Fruit fly (Drosophila melanogaster) whole organism, adult: ENCODE data around the gene Snx6.

Experiments used
- CG11617 ChIP-seq: fragments of 200-800 bp; sonication (Bioruptor generic); optimal IDR thresholded peaks from 2 replicates; lab custom pipeline; 2017; ENCODE audit warnings: mild to moderate bottlenecking, missing biosample characterization, missing genetic modification reagents, missing genetic modification characterization
- CG12768 ChIP-seq: fragments of 200-800 bp; sonication (Bioruptor generic); optimal IDR thresholded peaks from 2 replicates; lab custom pipeline; 2017; ENCODE audit warnings: missing biosample characterization, missing genetic modification characterization, mild to moderate bottlenecking, moderate library complexity, missing genetic modification reagents
- CG14711 ChIP-seq: fragments of 200-800 bp; sonication (Bioruptor generic); optimal IDR thresholded peaks from 2 replicates; lab custom pipeline; 2018; ENCODE audit warnings: missing biosample characterization, mild to moderate bottlenecking, missing genetic modification characterization, moderate library complexity
- CG1620 ChIP-seq: fragments of 200-800 bp; sonication (Bioruptor generic); optimal IDR thresholded peaks from 2 replicates; lab custom pipeline; 2016; ENCODE audit warnings: missing biosample characterization, missing genetic modification characterization
- CG33017 ChIP-seq: fragments of 200-800 bp; sonication (Bioruptor generic); optimal IDR thresholded peaks from 2 replicates; lab custom pipeline; 2018; ENCODE audit warnings: missing biosample characterization, mild to moderate bottlenecking, missing genetic modification characterization, moderate library complexity
- CG5204 ChIP-seq: fragments of 200-800 bp; sonication (Bioruptor generic); optimal IDR thresholded peaks from 2 replicates; lab custom pipeline; 2016; ENCODE audit warnings: missing biosample characterization, missing genetic modification characterization
- CG7045 ChIP-seq: fragments of 200-800 bp; sonication (Bioruptor generic); optimal IDR thresholded peaks from 2 replicates; lab custom pipeline; 2017; ENCODE audit warnings: missing biosample characterization, mild to moderate bottlenecking, missing genetic modification characterization
- CG7101 ChIP-seq: fragments of 200-800 bp; sonication (Bioruptor generic); optimal IDR thresholded peaks from 2 replicates; lab custom pipeline; 2018; ENCODE audit warnings: missing biosample characterization, mild to moderate bottlenecking, missing genetic modification characterization, moderate library complexity
- Clk ChIP-seq: fragments of 200-800 bp; sonication (Bioruptor generic); optimal IDR thresholded peaks from 2 replicates; lab custom pipeline; 2017; ENCODE audit warnings: missing biosample characterization, missing genetic modification characterization
- Crg-1 ChIP-seq: fragments of 200-800 bp; sonication (Bioruptor generic); optimal IDR thresholded peaks from 2 replicates; lab custom pipeline; 2016; ENCODE audit warnings: missing biosample characterization, missing genetic modification characterization
- Hr96 ChIP-seq: fragments of 200-800 bp; sonication (Bioruptor generic); optimal IDR thresholded peaks from 2 replicates; lab custom pipeline; 2016; ENCODE audit warnings: missing biosample characterization, missing genetic modification characterization
- Mnt ChIP-seq: fragments of 200-800 bp; sonication (Bioruptor generic); optimal IDR thresholded peaks from 2 replicates; lab custom pipeline; 2016; ENCODE audit warnings: missing biosample characterization, mild to moderate bottlenecking, missing genetic modification characterization
- bab1 ChIP-seq: fragments of 200-800 bp; sonication (Bioruptor generic); optimal IDR thresholded peaks from 3 replicates; lab custom pipeline; 2019; ENCODE audit warnings: missing biosample characterization, mild to moderate bottlenecking, missing genetic modification characterization, moderate library complexity
- cic ChIP-seq: fragments of 200-800 bp; sonication (Bioruptor generic); optimal IDR thresholded peaks from 2 replicates; lab custom pipeline; 2017; ENCODE audit warnings: missing biosample characterization, mild to moderate bottlenecking, missing genetic modification characterization, moderate library complexity
- cnc ChIP-seq, 2 experiments: fragments of >200 bp; optimal IDR thresholded peaks; 2 replicates each; lab custom pipeline; 2017
- kay ChIP-seq: fragments of 200-800 bp; sonication (Bioruptor generic); peaks from one replicate; lab custom pipeline; 2016; ENCODE audit warnings: missing biosample characterization, missing genetic modification characterization, borderline replicate concordance
- ovo ChIP-seq: fragments of 200-800 bp; sonication (Bioruptor generic); optimal IDR thresholded peaks from 2 replicates; lab custom pipeline; 2016; ENCODE audit warnings: missing biosample characterization, missing genetic modification characterization
- pad ChIP-seq: fragments of 200-800 bp; sonication (Bioruptor generic); optimal IDR thresholded peaks from 3 replicates; lab custom pipeline; 2017; ENCODE audit warnings: missing biosample characterization, missing genetic modification characterization, mild to moderate bottlenecking, moderate library complexity, missing genetic modification reagents
- tj ChIP-seq: fragments of 200-800 bp; sonication (Bioruptor generic); optimal IDR thresholded peaks from 3 replicates; lab custom pipeline; 2017; ENCODE audit warnings: missing biosample characterization, mild to moderate bottlenecking, missing genetic modification characterization, moderate library complexity
- toe ChIP-seq: fragments of 200-800 bp; sonication (Bioruptor generic); optimal IDR thresholded peaks from 2 replicates; lab custom pipeline; 2016; ENCODE audit warnings: missing biosample characterization, missing genetic modification characterization

Gene Snx6

dm6 chr2L:8241700-8242099, 21.2 kb upstream of the Snx6 start, which contains the start of gene Spn28F:
Gene Spn28F (minus strand): TSS chr2L:8241800.
- TF ChIP-seq CG11617 (GFP tag; lab: Kevin White, UChicago) (no peak), CG12768 (GFP tag; lab: Kevin White, UChicago) (no peak), cnc (optimal IDR thresholded peaks at IDR 0.05; lab: Kevin White, UChicago) (no peak), CG7101 (tag; lab: Kevin White, UChicago) (no peak), CG7045 (GFP tag; lab: Kevin White, UChicago) (no peak), Hr96 (GFP tag; lab: Kevin White, UChicago) (no peak), CG33017 (tag; lab: Kevin White, UChicago) (no peak), ovo (GFP tag; lab: Kevin White, UChicago) (no peak), kay (GFP tag; lab: Kevin White, UChicago) (no peak), CG1620 (GFP tag; lab: Kevin White, UChicago) (no peak), pad (GFP tag; lab: Kevin White, UChicago) (no peak), Clk (GFP tag; lab: Kevin White, UChicago) (no peak), toe (GFP tag; lab: Kevin White, UChicago) (no peak), tj (GFP tag; lab: Kevin White, UChicago) (no peak), Mnt (GFP tag; lab: Kevin White, UChicago) (no peak), bab1 (GFP tag; lab: Kevin White, UChicago) (no peak), Crg-1 (GFP tag; lab: Kevin White, UChicago) (no peak), CG5204 (GFP tag; lab: Kevin White, UChicago) (no peak), cic (no peak), CG14711 (tag; lab: Kevin White, UChicago) (no peak)

dm6 chr2L:8239712-8240245, 19.2 kb upstream of the Snx6 start, which contains the start of gene Pvr:
Gene Pvr (minus strand): TSS chr2L:8239878.
- TF ChIP-seq CG11617 (GFP tag; lab: Kevin White, UChicago) = no peak
- peak; percentile 4 for TF ChIP-seq cic
- TF ChIP-seq CG1620 (GFP tag; lab: Kevin White, UChicago) = peak; percentile 16
- TF ChIP-seq CG7045 (GFP tag; lab: Kevin White, UChicago) = peak; percentile 10
- peak; percentile 98 for TF ChIP-seq tj (GFP tag; lab: Kevin White, UChicago)
- no peak for TF ChIP-seq cnc (optimal IDR thresholded peaks at IDR 0.05; lab: Kevin White, UChicago)
- TF ChIP-seq ovo (GFP tag; lab: Kevin White, UChicago) = peak; percentile 30
- TF ChIP-seq CG12768 (GFP tag; lab: Kevin White, UChicago) = no peak
- TF ChIP-seq toe (GFP tag; lab: Kevin White, UChicago) = no peak
- TF ChIP-seq Hr96 (GFP tag; lab: Kevin White, UChicago) = no peak
- TF ChIP-seq CG14711 (tag; lab: Kevin White, UChicago) = no peak
- no peak for TF ChIP-seq kay (GFP tag; lab: Kevin White, UChicago)
- no peak for TF ChIP-seq Mnt (GFP tag; lab: Kevin White, UChicago)
- peak; percentile 58 for TF ChIP-seq bab1 (GFP tag; lab: Kevin White, UChicago)
- no peak for TF ChIP-seq CG7101 (tag; lab: Kevin White, UChicago)
- TF ChIP-seq CG5204 (GFP tag; lab: Kevin White, UChicago) = peak; percentile 36
- no peak for TF ChIP-seq CG33017 (tag; lab: Kevin White, UChicago)
- TF ChIP-seq Crg-1 (GFP tag; lab: Kevin White, UChicago) = no peak
- no peak for TF ChIP-seq Clk (GFP tag; lab: Kevin White, UChicago)
- TF ChIP-seq pad (GFP tag; lab: Kevin White, UChicago) = no peak

DNA sequence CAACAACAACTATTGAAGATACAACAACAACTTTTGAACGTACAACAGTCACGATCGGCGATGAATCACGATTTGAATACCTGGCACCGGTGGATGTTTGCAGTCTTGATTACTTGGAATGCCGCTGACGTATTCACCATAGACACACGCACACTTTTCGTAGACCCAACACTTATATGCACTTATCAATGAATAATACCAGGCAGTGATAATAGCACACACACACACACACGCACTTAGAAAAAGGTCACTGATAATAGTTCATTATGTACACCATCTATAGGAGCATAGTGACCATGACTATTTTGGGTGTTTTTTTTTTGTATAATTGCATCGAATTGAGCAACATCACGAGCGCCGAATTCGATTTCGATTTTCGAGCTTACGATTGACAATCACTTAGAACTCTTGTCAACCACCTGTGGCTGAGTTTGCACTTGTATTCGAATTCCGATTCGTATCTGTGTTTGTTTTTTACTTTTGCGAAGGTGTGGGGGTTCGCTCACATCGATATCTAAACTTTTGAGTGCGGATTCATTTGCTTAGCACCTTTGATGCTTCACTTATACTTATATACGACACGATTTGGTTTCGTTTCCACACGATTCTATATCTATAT, 18.6 kb upstream of the Snx6 start:
- TF ChIP-seq CG5204 (GFP tag; lab: Kevin White, UChicago) (no peak), CG12768 (GFP tag; lab: Kevin White, UChicago) (peak; percentile 57), CG7101 (tag; lab: Kevin White, UChicago) (no peak), CG1620 (GFP tag; lab: Kevin White, UChicago) (no peak), CG11617 (GFP tag; lab: Kevin White, UChicago) (no peak), pad (GFP tag; lab: Kevin White, UChicago) (no peak), tj (GFP tag; lab: Kevin White, UChicago) (no peak), CG33017 (tag; lab: Kevin White, UChicago) (no peak), kay (GFP tag; lab: Kevin White, UChicago) (peak; percentile 88), cic (peak; percentile 67), Crg-1 (GFP tag; lab: Kevin White, UChicago) (no peak), cnc (optimal IDR thresholded peaks at IDR 0.05; lab: Kevin White, UChicago) (no peak), CG7045 (GFP tag; lab: Kevin White, UChicago) (no peak), Hr96 (GFP tag; lab: Kevin White, UChicago) (no peak)

DNA sequence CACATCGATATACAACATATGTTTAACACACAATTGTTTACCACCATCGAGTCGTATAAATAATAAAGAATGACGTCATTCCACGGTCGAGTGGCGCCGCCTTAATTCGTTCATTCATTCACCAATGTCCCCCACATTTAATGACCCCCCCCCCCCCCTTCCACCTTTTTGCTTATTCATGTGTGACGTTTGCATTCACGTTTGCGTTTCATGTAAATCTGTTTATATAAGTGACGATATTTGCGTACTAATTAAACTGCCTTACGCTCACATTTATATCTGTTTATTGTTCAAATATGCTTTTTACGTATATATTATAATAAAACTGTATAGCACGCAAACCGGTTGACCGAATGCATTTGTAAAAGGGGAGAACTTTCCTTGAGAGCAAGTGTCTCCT, 13.0 kb upstream of the Snx6 start:
- TF ChIP-seq kay (GFP tag; lab: Kevin White, UChicago) = peak; percentile 90
- peak; percentile 53 for TF ChIP-seq ovo (GFP tag; lab: Kevin White, UChicago)
- no peak for TF ChIP-seq Hr96 (GFP tag; lab: Kevin White, UChicago)
- no peak for TF ChIP-seq CG1620 (GFP tag; lab: Kevin White, UChicago)
- TF ChIP-seq pad (GFP tag; lab: Kevin White, UChicago) = no peak
- no peak for TF ChIP-seq CG14711 (tag; lab: Kevin White, UChicago)
- peak; percentile 60 for TF ChIP-seq CG33017 (tag; lab: Kevin White, UChicago)
- peak; percentile 53 for TF ChIP-seq tj (GFP tag; lab: Kevin White, UChicago)
- TF ChIP-seq cnc (optimal IDR thresholded peaks at IDR 0.05; lab: Kevin White, UChicago) = no peak
- no peak for TF ChIP-seq CG5204 (GFP tag; lab: Kevin White, UChicago)
- peak; percentile 70 for TF ChIP-seq CG7045 (GFP tag; lab: Kevin White, UChicago)
- peak; percentile 96 for TF ChIP-seq cic
- TF ChIP-seq CG12768 (GFP tag; lab: Kevin White, UChicago) = peak; percentile 51
- TF ChIP-seq bab1 (GFP tag; lab: Kevin White, UChicago) = no peak
- TF ChIP-seq Crg-1 (GFP tag; lab: Kevin White, UChicago) = no peak
- TF ChIP-seq CG7101 (tag; lab: Kevin White, UChicago) = peak; percentile 59
- peak; percentile 10 for TF ChIP-seq Mnt (GFP tag; lab: Kevin White, UChicago)
- peak; percentile 59 for TF ChIP-seq CG11617 (GFP tag; lab: Kevin White, UChicago)
- TF ChIP-seq Clk (GFP tag; lab: Kevin White, UChicago) = no peak
- no peak for TF ChIP-seq toe (GFP tag; lab: Kevin White, UChicago)
